Fruit fly (Drosophila melanogaster) Kc167 (cell line): ENCODE results near the gene Sry-alpha.

Source experiments
- Myc ChIP-seq: fragments of >200 bp; optimal IDR thresholded peaks from 2 replicates; lab custom pipeline; 2017; ENCODE audit warnings: missing external identifiers
- Sin3A ChIP-seq: fragments of >200 bp; optimal IDR thresholded peaks from 2 replicates; lab custom pipeline; 2018; ENCODE audit warnings: missing external identifiers
- h ChIP-seq: fragments of >200 bp; optimal IDR thresholded peaks from 3 replicates; lab custom pipeline; 2018; ENCODE audit warnings: missing external identifiers
- insv ChIP-seq: fragments of >200 bp; optimal IDR thresholded peaks from 3 replicates; lab custom pipeline; 2018; ENCODE audit warnings: missing external identifiers
- psq ChIP-seq: fragments of >200 bp; optimal IDR thresholded peaks from 2 replicates; lab custom pipeline; 2017; ENCODE audit warnings: missing external identifiers
- ttk ChIP-seq: sonication (Bioruptor generic); optimal IDR thresholded peaks from 2 replicates; lab custom pipeline; 2017; ENCODE audit warnings: missing external identifiers

Gene Sry-alpha

dm6 chr3R:30039494-30039893 lies at the start of gene Sry-alpha, which contains the start of the genes janA and Sry-beta:
TSS of gene Sry-alpha (plus strand) at chr3R:30039719.
TSS of gene janA (minus strand) at chr3R:30039533.
TSS of gene Sry-beta (plus strand) at chr3R:30039719.
- TF ChIP-seq psq (lab: Kevin White, UChicago) (no peak), ttk (lab: Kevin White, UChicago) (no peak), Sin3A (no peak), insv (lab: Kevin White, UChicago) (no peak), h (no peak), Myc (lab: Kevin White, UChicago) (no peak)

DNA sequence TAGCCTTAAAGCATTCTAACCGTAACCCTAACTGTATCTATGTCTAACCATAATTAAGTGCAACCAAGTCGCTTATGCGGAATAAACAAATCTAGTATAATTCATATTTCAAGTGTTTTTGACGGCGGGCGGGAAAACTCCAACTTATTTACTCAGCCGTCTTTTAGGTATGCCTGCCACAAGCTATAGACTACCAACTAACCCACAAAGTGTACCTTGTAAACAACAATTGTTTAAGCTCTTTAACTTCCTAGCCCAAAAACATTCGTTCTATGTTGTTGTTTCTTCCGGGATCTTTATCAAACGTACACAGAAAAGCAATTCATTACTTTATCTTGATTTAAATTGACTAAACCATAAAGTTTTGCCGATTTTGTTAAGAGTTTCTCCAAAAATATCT lies 48.8 kb upstream of the Sry-alpha start:
- no peak for TF ChIP-seq Myc (lab: Kevin White, UChicago)
- TF ChIP-seq h: no peak
- no peak for TF ChIP-seq ttk (lab: Kevin White, UChicago)
- no peak for TF ChIP-seq insv (lab: Kevin White, UChicago)
- no peak for TF ChIP-seq Sin3A
- TF ChIP-seq psq (lab: Kevin White, UChicago): no peak

dm6 chr3R:29993134-29993533 lies 46.4 kb upstream of the Sry-alpha start, which contains the start of gene Acph-1:
TSS of gene Acph-1 (minus strand) at chr3R:29993411.
- TF ChIP-seq insv (lab: Kevin White, UChicago) (no peak), Myc (lab: Kevin White, UChicago) (no peak), h (no peak), psq (lab: Kevin White, UChicago) (no peak), ttk (lab: Kevin White, UChicago) (no peak), Sin3A (no peak)

DNA sequence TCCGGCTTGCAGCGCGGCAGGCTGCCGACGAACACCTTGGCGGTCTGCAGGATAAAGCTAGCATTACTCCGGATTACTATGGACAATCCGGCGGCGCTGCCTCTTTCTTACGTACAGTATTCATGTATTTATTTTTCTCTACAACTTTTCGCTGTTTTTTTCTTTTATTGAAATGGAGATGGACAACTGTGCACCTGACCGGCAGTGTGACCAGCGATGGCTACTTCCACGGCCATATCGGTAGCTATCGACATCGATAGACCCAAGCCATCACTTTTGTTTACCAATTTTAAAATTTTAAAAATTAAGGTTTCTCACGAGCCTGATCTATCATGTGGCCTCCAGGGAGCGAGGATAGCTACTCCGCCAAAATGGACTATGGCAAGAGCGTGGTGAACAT lies 44.5 kb upstream of the Sry-alpha start, which contains the start of the genes CG7903 and Sas-6:
Gene CG7903, minus strand, starts transcription at position 197 of the 400 bp plus-strand sequence.
Gene Sas-6, plus strand, starts transcription at position 323 of the 400 bp plus-strand sequence.
- no peak for TF ChIP-seq insv (lab: Kevin White, UChicago)
- no peak for TF ChIP-seq h
- no peak for TF ChIP-seq ttk (lab: Kevin White, UChicago)
- no peak for TF ChIP-seq Myc (lab: Kevin White, UChicago)
- TF ChIP-seq Sin3A: no peak
- TF ChIP-seq psq (lab: Kevin White, UChicago): no peak

DNA sequence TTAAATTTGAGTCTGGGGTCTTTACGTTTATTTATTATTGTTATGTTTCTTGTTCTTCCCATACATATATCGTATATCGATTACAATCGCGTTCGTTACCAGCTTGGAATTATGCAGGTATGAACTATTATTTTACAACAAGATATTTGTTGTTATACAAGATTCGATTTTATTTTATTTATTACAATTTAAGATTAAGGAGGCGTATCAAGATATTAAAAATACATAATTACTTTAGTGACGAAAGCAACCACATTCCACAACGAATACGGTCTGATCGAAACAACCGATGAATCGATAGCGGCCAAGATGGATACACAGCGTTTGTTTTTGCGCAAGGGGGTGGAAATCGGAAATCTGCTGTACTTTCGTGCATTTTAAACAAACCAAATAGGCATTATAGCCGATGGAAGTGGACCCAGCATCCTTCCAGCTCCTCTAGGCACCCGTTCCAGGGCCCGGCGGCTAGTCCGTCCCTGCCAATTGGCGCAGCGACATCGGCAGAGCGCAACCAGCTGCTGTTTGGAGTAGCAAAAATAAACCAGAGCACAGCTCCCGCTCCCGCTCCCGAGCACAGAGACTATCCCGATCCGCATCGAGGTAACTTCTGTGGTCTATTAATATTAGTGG lies 41.8 kb upstream of the Sry-alpha start, which contains the start of the genes CG15525 and CG11504:
Gene CG15525, minus strand, starts transcription at position 70 of the 630 bp plus-strand sequence.
Gene CG11504, plus strand, starts transcription at position 294 of the 630 bp plus-strand sequence.
- TF ChIP-seq ttk (lab: Kevin White, UChicago) (no peak), psq (lab: Kevin White, UChicago) (no peak), h (no peak)

DNA sequence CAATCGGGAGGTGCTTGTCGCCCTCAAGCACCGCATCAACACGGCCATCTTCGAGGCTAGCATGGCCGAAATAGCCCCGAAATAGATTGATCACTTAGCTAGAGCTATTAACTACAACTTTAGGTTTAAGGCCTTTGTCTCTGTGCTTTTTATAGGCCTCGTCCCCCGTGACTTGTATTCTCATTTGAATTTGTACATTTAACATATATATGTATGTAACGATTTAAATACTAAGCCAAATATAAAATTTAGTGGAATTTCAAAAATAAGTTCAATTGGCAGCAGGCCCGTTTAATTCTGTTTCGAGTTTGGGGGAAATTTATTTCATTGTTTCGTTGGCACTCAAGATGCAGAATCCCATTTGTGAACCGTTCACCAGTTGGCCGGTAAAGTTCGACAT lies 40.0 kb upstream of the Sry-alpha start, which contains the start of gene CG34298:
Gene CG34298, plus strand, starts transcription at position 301 of the 400 bp plus-strand sequence.
- TF ChIP-seq psq (lab: Kevin White, UChicago): no peak
- TF ChIP-seq h: no peak
- TF ChIP-seq Myc (lab: Kevin White, UChicago): no peak
- TF ChIP-seq Sin3A: no peak
- TF ChIP-seq ttk (lab: Kevin White, UChicago): no peak
- TF ChIP-seq insv (lab: Kevin White, UChicago): no peak

dm6 chr3R:30000286-30000685 lies 39.2 kb upstream of the Sry-alpha start, which contains the start of gene Tace:
TSS of gene Tace (plus strand) at chr3R:30000530.
- TF ChIP-seq psq (lab: Kevin White, UChicago): no peak
- no peak for TF ChIP-seq insv (lab: Kevin White, UChicago)
- TF ChIP-seq ttk (lab: Kevin White, UChicago): no peak
- TF ChIP-seq Myc (lab: Kevin White, UChicago): no peak
- TF ChIP-seq h: no peak
- no peak for TF ChIP-seq Sin3A

dm6 chr3R:30004648-30005047 lies 34.9 kb upstream of the Sry-alpha start, which contains the start of the genes Nlp and Nph:
TSS of gene Nlp (plus strand) at chr3R:30004785.
TSS of gene Nph (minus strand) at chr3R:30004861.
- no peak for TF ChIP-seq Sin3A
- no peak for TF ChIP-seq insv (lab: Kevin White, UChicago)
- TF ChIP-seq h: no peak
- TF ChIP-seq psq (lab: Kevin White, UChicago): no peak
- TF ChIP-seq ttk (lab: Kevin White, UChicago): no peak
- no peak for TF ChIP-seq Myc (lab: Kevin White, UChicago)

DNA sequence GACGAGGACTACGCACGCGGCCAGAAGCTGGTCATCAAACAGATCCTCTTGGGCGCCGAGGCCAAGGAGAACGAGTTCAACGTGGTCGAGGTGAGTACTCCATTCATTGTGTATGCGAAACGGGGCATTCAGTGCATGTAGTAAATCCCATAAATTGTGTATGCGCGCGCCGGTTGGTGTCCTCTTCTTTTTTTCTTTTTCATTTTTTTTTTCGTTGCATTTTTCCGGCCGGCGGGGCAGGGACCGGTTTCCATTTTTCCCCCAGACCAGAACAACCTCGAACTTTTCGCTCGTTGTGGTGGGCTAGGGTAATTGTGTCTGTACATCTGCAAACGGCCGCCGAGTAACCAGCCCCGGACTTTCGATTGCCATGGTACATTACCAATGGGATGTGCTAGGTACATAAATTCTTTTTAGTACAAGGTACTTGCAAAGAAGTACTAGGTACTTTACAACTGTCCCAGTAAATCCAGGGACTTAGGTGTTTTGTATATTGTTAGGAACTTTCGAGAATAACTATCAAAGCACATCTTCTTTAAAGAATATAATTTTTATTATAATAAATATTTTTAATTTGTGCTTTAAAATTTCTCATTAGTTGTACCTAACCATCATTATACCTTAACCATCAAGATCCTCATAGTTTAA lies 34.1 kb upstream of the Sry-alpha start:
- TF ChIP-seq Sin3A: no peak
- no peak for TF ChIP-seq Myc (lab: Kevin White, UChicago)
- TF ChIP-seq ttk (lab: Kevin White, UChicago): no peak
- TF ChIP-seq h: no peak
- no peak for TF ChIP-seq insv (lab: Kevin White, UChicago)
- no peak for TF ChIP-seq psq (lab: Kevin White, UChicago)

- no peak for TF ChIP-seq Myc (lab: Kevin White, UChicago)
- TF ChIP-seq ttk (lab: Kevin White, UChicago): no peak
- TF ChIP-seq psq (lab: Kevin White, UChicago): no peak
- no peak for TF ChIP-seq insv (lab: Kevin White, UChicago)
- no peak for TF ChIP-seq Sin3A
- no peak for TF ChIP-seq h
These were observed 30.3 kb upstream of the Sry-alpha start, which contains the start of gene CG7912 for dm6 chr3R:30009173-30009572. TSS of gene CG7912 (minus strand) at chr3R:30009189.

- no peak for TF ChIP-seq h
- TF ChIP-seq Myc (lab: Kevin White, UChicago): no peak
- TF ChIP-seq insv (lab: Kevin White, UChicago): no peak
- TF ChIP-seq Sin3A: no peak
- no peak for TF ChIP-seq ttk (lab: Kevin White, UChicago)
- TF ChIP-seq psq (lab: Kevin White, UChicago): no peak
These were observed 26.7 kb upstream of the Sry-alpha start for dm6 chr3R:30012602-30013489.
